Worm (Caenorhabditis elegans): ENCODE measurements around the gene fbxa-155.

- TF ChIP-seq pha-4 (tag; optimal IDR thresholded peaks at IDR 0.05): no peak
- TF ChIP-seq elt-3 (tag; optimal IDR thresholded peaks at IDR 0.05): no peak
- no peak for TF ChIP-seq nhr-237 (tag; optimal IDR thresholded peaks at IDR 0.05)
- TF ChIP-seq ham-2 (GFP tag; optimal IDR thresholded peaks at IDR 0.05): no peak
- TF ChIP-seq unc-62 (GFP tag; optimal IDR thresholded peaks at IDR 0.05): no peak
- no peak for TF ChIP-seq M03D4.4 (tag; optimal IDR thresholded peaks at IDR 0.05)
- TF ChIP-seq nhr-12 (tag; optimal IDR thresholded peaks at IDR 0.05): no peak
- TF ChIP-seq lin-32 (GFP tag; optimal IDR thresholded peaks at IDR 0.05): no peak
- TF ChIP-seq blmp-1 (tag; optimal IDR thresholded peaks at IDR 0.05): no peak
Observed at ce11 chrIII:10057518-10057917, 47.5 kb upstream of the fbxa-155 start, which contains the start of gene T16G12.4.
